Worm (Caenorhabditis elegans) whole organism, L3 larva: Measurements from ENCODE around the gene cka-1.
A peak's percentile ranks its signal among the peaks of the same experiment; 100 is the strongest.

Experiments used
- R02D3.7 ChIP-seq: fragments of 150-350 bp; optimal IDR thresholded peaks from 2 replicates; lab custom pipeline; 2014; ENCODE audit warnings: missing biosample characterization, missing genetic modification characterization
- ZK546.5 ChIP-seq: sonication (generic microtip); optimal IDR thresholded peaks from 2 replicates; lab custom pipeline; 2017; ENCODE audit warnings: missing biosample characterization, missing genetic modification characterization
- ceh-28 ChIP-seq: fragments of 150-350 bp; optimal IDR thresholded peaks from 2 replicates; lab custom pipeline; 2014; ENCODE audit warnings: missing biosample characterization, missing genetic modification reagents, missing genetic modification characterization
- ceh-82 ChIP-seq: fragments of 150-350 bp; optimal IDR thresholded peaks from 2 replicates; lab custom pipeline; 2014; ENCODE audit warnings: missing biosample characterization, missing genetic modification characterization
- daf-12 ChIP-seq: fragments of 150-350 bp; optimal IDR thresholded peaks from 2 replicates; lab custom pipeline; 2014; ENCODE audit warnings: missing biosample characterization, missing genetic modification reagents, missing genetic modification characterization
- egl-27 ChIP-seq: sonication (generic microtip); optimal IDR thresholded peaks from 4 replicates; lab custom pipeline; 2017; ENCODE audit warnings: missing biosample characterization, missing genetic modification reagents, missing genetic modification characterization
- egl-5 ChIP-seq: fragments of 150-350 bp; optimal IDR thresholded peaks from 2 replicates; lab custom pipeline; 2017; ENCODE audit warnings: missing biosample characterization, missing genetic modification reagents, missing genetic modification characterization, inconsistent platforms
- elt-1 ChIP-seq: fragments of 150-350 bp; optimal IDR thresholded peaks from 2 replicates; lab custom pipeline; 2014; ENCODE audit warnings: missing biosample characterization, missing genetic modification characterization
- elt-2 ChIP-seq: sonication (generic microtip); optimal IDR thresholded peaks from 2 replicates; lab custom pipeline; 2016; ENCODE audit warnings: missing genetic modification reagents, mild to moderate bottlenecking, missing genetic modification characterization, missing compliant biosample characterization
- elt-3 ChIP-seq, 3 experiments: fragments of 150-350 bp in 1 of 3; sonication (generic microtip) in 2 of 3; optimal IDR thresholded peaks; 2 replicates in 2 of 3; 4 replicates in 1 of 3; lab custom pipeline; 2014 to 2017; ENCODE audit warnings: missing biosample characterization in 3 of 3, missing genetic modification characterization in 3 of 3
- eor-1 ChIP-seq, 2 experiments: fragments of 150-350 bp; optimal IDR thresholded peaks; 2 replicates each; lab custom pipeline; 2014 to 2018; ENCODE audit warnings: missing biosample characterization in 2 of 2, missing genetic modification characterization in 2 of 2
- fkh-10 ChIP-seq: sonication (generic microtip); optimal IDR thresholded peaks from 2 replicates; lab custom pipeline; 2017; ENCODE audit warnings: missing biosample characterization, missing genetic modification reagents, missing genetic modification characterization
- fkh-2 ChIP-seq: fragments of 150-350 bp; optimal IDR thresholded peaks from 2 replicates; lab custom pipeline; 2014; ENCODE audit warnings: missing biosample characterization, missing genetic modification reagents, missing genetic modification characterization
- fos-1 ChIP-seq: fragments of 150-350 bp; optimal IDR thresholded peaks from 2 replicates; lab custom pipeline; 2014; ENCODE audit warnings: missing biosample characterization, missing genetic modification characterization
- hmg-11 ChIP-seq: sonication (generic microtip); optimal IDR thresholded peaks from 2 replicates; lab custom pipeline; 2016; ENCODE audit warnings: missing genetic modification characterization, missing compliant biosample characterization
- jun-1 ChIP-seq: fragments of 150-350 bp; optimal IDR thresholded peaks from 2 replicates; lab custom pipeline; 2014; ENCODE audit warnings: missing biosample characterization, missing genetic modification reagents, missing genetic modification characterization
- lin-15B ChIP-seq: fragments of 150-350 bp; optimal IDR thresholded peaks from 2 replicates; lab custom pipeline; 2014; ENCODE audit warnings: missing biosample characterization, missing genetic modification characterization
- lin-39 ChIP-seq: fragments of 150-350 bp; optimal IDR thresholded peaks from 2 replicates; lab custom pipeline; 2018; ENCODE audit warnings: missing biosample characterization, missing genetic modification reagents, missing genetic modification characterization
- lsy-12 ChIP-seq: sonication (generic microtip); optimal IDR thresholded peaks from 2 replicates; lab custom pipeline; 2016; ENCODE audit warnings: mild to moderate bottlenecking, missing genetic modification characterization, missing compliant biosample characterization
- mdl-1 ChIP-seq: fragments of 150-350 bp; optimal IDR thresholded peaks from 2 replicates; lab custom pipeline; 2014; ENCODE audit warnings: missing biosample characterization, missing genetic modification characterization
- mml-1 ChIP-seq: fragments of 150-350 bp; sonication (generic microtip); optimal IDR thresholded peaks from 3 replicates; lab custom pipeline; 2014; ENCODE audit warnings: missing biosample characterization, missing genetic modification characterization
- nfya-1 ChIP-seq: sonication (generic microtip); optimal IDR thresholded peaks from 2 replicates; lab custom pipeline; 2017; ENCODE audit warnings: missing genetic modification characterization, mild to moderate bottlenecking, missing compliant biosample characterization, antibody characterized with exemption, moderate library complexity; ENCODE audit not compliant: insufficient read depth
- nhr-11 ChIP-seq: fragments of 150-350 bp; optimal IDR thresholded peaks from 2 replicates; lab custom pipeline; 2014; ENCODE audit warnings: missing biosample characterization, missing genetic modification characterization
- nhr-23 ChIP-seq: fragments of 150-350 bp; optimal IDR thresholded peaks from 2 replicates; lab custom pipeline; 2014; ENCODE audit warnings: missing biosample characterization, missing genetic modification reagents, missing genetic modification characterization
- nhr-25 ChIP-seq: sonication (generic microtip); optimal IDR thresholded peaks from 2 replicates; lab custom pipeline; 2017; ENCODE audit warnings: missing biosample characterization, missing genetic modification characterization
- nhr-67 ChIP-seq: fragments of 150-350 bp; optimal IDR thresholded peaks from 2 replicates; lab custom pipeline; 2014; ENCODE audit warnings: missing biosample characterization, missing genetic modification characterization
- nhr-76 ChIP-seq: fragments of 150-350 bp; sonication (generic microtip); optimal IDR thresholded peaks from 5 replicates; lab custom pipeline; 2014; ENCODE audit warnings: missing biosample characterization, missing genetic modification characterization
- nhr-77 ChIP-seq: fragments of 150-350 bp; optimal IDR thresholded peaks from 2 replicates; lab custom pipeline; 2014; ENCODE audit warnings: missing biosample characterization, missing genetic modification characterization
- pha-4 ChIP-seq: fragments of 150-350 bp; optimal IDR thresholded peaks from 2 replicates; lab custom pipeline; 2014; ENCODE audit warnings: missing biosample characterization, missing genetic modification reagents, missing genetic modification characterization
- pqm-1 ChIP-seq: fragments of 150-350 bp; optimal IDR thresholded peaks from 2 replicates; lab custom pipeline; 2017; ENCODE audit warnings: missing biosample characterization, missing genetic modification characterization, inconsistent platforms
- sea-2 ChIP-seq: fragments of 150-350 bp; sonication (generic microtip); optimal IDR thresholded peaks from 4 replicates; lab custom pipeline; 2014; ENCODE audit warnings: missing biosample characterization, missing genetic modification reagents, missing genetic modification characterization
- skn-1 ChIP-seq: fragments of 150-350 bp; optimal IDR thresholded peaks from 2 replicates; lab custom pipeline; 2014; ENCODE audit warnings: missing biosample characterization, missing genetic modification characterization
- snpc-4 ChIP-seq: fragments of 150-350 bp; optimal IDR thresholded peaks from 2 replicates; lab custom pipeline; 2014; ENCODE audit warnings: missing biosample characterization, missing genetic modification characterization
- tbx-2 ChIP-seq: sonication (generic microtip); optimal IDR thresholded peaks from 2 replicates; lab custom pipeline; 2016; ENCODE audit warnings: mild to moderate bottlenecking, missing genetic modification characterization, missing compliant biosample characterization
- unc-39 ChIP-seq: sonication (generic microtip); optimal IDR thresholded peaks from 4 replicates; lab custom pipeline; 2017; ENCODE audit warnings: missing biosample characterization, missing genetic modification characterization
- zag-1 ChIP-seq: fragments of 150-350 bp; optimal IDR thresholded peaks from 2 replicates; lab custom pipeline; 2014; ENCODE audit warnings: missing biosample characterization, missing genetic modification characterization
- ztf-4 ChIP-seq: fragments of 150-350 bp; optimal IDR thresholded peaks from 2 replicates; lab custom pipeline; 2014; ENCODE audit warnings: missing biosample characterization, missing genetic modification characterization

The cka-1 gene

DNA sequence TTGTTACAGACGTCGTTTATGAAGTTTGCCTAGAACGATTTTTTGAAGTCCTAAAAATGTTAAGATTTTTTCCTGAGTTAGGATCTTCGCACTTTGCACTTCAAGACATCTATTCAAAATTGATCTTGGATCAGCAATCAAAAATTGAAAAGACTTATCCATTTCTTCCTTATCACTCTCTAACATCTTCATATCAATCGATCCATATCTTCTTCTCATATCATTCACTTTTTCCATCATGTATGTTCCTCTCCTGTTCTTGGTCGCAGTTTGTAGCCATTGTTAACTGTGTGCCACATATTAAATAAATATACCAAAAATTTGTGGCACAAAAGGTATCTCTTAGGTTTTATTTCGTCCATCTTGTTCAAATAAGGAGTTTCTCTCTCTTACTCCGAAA lies 18.3 kb upstream of the cka-1 start:
- TF ChIP-seq ZK546.5 (tag; lab: Kevin White, UChicago) = no peak
- TF ChIP-seq elt-3 (tag; optimal IDR thresholded peaks at IDR 0.05; lab: Kevin White, UChicago) = peak in 1 of 3 experiments; percentile 84

DNA sequence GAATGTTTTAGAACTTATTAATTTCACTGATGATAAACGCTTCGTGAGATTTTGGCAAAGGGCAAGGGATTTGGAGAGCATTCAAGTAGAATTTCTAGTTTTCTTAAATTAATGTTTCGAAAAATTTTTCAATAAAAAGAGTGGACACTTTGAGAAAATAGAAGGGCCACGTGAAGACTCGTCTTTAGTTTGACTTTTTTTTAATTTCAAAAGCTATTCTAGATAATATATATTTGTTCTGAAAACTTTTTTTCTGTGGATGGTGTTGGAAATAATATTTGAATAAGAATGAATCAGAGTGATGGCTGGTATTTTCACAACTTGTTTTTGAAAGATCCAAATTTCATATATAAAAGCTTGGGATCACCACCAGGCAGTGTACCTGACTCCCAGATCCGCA lies 10.9 kb upstream of the cka-1 start, which contains the start of gene C28D4.8:
Gene C28D4.8, minus strand, starts transcription at position 101 of the 400 bp plus-strand sequence.
- no peak for TF ChIP-seq nfya-1
- no peak for TF ChIP-seq hmg-11 (tag; lab: Kevin White, UChicago)
- TF ChIP-seq egl-5 = no peak
- TF ChIP-seq unc-39 (tag; lab: Kevin White, UChicago) = no peak
- TF ChIP-seq R02D3.7 = no peak
- no peak for TF ChIP-seq nhr-76
- TF ChIP-seq sea-2 (GFP tag; lab: Kevin White, UChicago) = no peak
- no peak for TF ChIP-seq mdl-1 (tag; lab: Kevin White, UChicago)
- TF ChIP-seq nhr-67 (tag; lab: Kevin White, UChicago) = no peak
- TF ChIP-seq snpc-4 (tag; lab: Kevin White, UChicago) = no peak
- TF ChIP-seq ceh-28 (tag; lab: Kevin White, UChicago) = no peak
- no peak for TF ChIP-seq zag-1 (tag; lab: Kevin White, UChicago)
- no peak for TF ChIP-seq nhr-77 (tag; lab: Kevin White, UChicago)
- TF ChIP-seq lin-15B (tag; lab: Kevin White, UChicago) = no peak
- no peak for TF ChIP-seq fkh-10
- no peak for TF ChIP-seq mml-1
- no peak for TF ChIP-seq lin-39 (tag; lab: Kevin White, UChicago)
- TF ChIP-seq pha-4 (tag; lab: Kevin White, UChicago) = no peak

DNA sequence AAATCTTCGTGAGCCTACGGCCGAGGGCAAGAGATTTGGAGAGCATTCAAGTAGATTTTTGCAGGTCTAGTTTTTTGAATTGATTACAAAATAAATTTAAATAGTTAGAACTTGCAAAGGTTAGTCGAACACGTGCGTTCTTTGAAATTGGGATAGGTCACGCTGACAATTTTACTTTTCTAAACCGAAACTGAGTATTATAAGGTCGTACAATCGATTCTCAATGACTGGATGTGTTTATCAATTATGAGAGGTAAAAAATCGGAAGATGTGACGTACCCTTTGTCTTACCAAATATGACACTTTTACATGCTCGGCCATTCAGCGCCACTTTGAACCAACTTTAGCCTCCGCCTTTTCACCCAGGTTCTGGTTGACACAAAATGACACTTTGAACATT lies 9.3 kb upstream of the cka-1 start, which contains the start of gene C28D4.5:
Gene C28D4.5, minus strand, starts transcription at position 101 of the 400 bp plus-strand sequence.
- no peak for TF ChIP-seq unc-39 (tag; lab: Kevin White, UChicago)
- TF ChIP-seq pha-4 (tag; lab: Kevin White, UChicago) = no peak
- TF ChIP-seq, all 47 proteins: peak for 0

DNA sequence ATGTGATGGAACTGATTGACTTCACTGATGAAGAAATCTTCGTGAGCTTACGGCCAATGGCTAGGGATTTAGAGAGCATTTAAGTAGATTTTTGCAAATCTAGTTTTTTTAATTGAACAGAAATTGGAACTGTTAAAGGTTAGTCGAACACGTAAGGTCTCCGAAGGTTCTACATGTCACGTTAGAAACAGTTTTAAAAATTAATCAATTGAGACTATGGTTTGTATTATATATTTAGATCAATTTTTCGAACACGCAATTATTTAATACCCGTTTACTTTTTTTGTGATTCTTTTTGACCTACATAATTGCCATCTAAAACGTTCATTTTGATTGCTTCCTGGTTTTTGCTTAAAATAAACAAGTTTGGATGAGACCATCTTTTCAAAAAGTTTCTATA lies 7.5 kb upstream of the cka-1 start, which contains the start of gene C28D4.4:
Gene C28D4.4, minus strand, starts transcription at position 101 of the 400 bp plus-strand sequence.
- TF ChIP-seq egl-27 (tag; lab: Kevin White, UChicago) = no peak
- TF ChIP-seq mdl-1 (tag; lab: Kevin White, UChicago) = no peak
- TF ChIP-seq fkh-10 = no peak
- TF ChIP-seq nfya-1 = no peak
- no peak for TF ChIP-seq elt-1 (tag; lab: Kevin White, UChicago)
- no peak for TF ChIP-seq ZK546.5 (tag; lab: Kevin White, UChicago)
- no peak for TF ChIP-seq daf-12
- no peak for TF ChIP-seq ceh-82 (tag; lab: Kevin White, UChicago)
- no peak for TF ChIP-seq nhr-76
- TF ChIP-seq elt-2 = no peak
- no peak for TF ChIP-seq skn-1

DNA sequence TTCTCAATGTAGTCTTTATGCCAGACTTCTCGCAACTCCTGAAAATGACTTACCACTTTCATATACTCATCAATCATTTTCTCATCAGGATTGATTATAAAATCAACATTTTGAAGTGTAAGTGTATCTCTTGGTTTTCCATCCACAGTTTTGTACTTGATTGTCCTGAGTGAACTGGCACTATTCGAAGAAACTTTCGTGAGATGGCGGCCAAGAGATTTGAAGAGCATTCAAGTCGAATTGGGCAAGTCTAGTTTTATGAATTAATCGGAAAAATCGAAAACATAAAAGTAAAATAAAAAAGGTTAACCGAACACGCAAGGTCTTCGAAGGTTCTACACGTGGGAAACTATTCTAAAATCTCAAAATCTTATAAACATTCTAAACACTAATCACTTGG lies 5.5 kb upstream of the cka-1 start, which contains the start of gene C28D4.7:
Gene C28D4.7, minus strand, starts transcription at position 265 of the 400 bp plus-strand sequence.
- no peak for TF ChIP-seq fos-1
- no peak for TF ChIP-seq snpc-4 (tag; lab: Kevin White, UChicago)
- TF ChIP-seq unc-39 (tag; lab: Kevin White, UChicago) = no peak
- no peak for TF ChIP-seq lsy-12 (tag; lab: Kevin White, UChicago)
- no peak for TF ChIP-seq nhr-25 (tag; lab: Kevin White, UChicago)
- no peak for TF ChIP-seq fkh-2
- no peak for TF ChIP-seq elt-3 (tag; optimal IDR thresholded peaks at IDR 0.05; lab: Kevin White, UChicago)
- no peak for TF ChIP-seq mdl-1 (tag; lab: Kevin White, UChicago)
- no peak for TF ChIP-seq pqm-1 (tag; lab: Kevin White, UChicago)
- no peak for TF ChIP-seq jun-1
- TF ChIP-seq eor-1 (tag; optimal IDR thresholded peaks at IDR 0.05; lab: Kevin White, UChicago) = no peak
- no peak for TF ChIP-seq tbx-2 (tag; lab: Kevin White, UChicago)
- no peak for TF ChIP-seq nhr-23 (tag; lab: Kevin White, UChicago)
- no peak for TF ChIP-seq ztf-4 (tag; lab: Kevin White, UChicago)
- no peak for TF ChIP-seq egl-5
- no peak for TF ChIP-seq nhr-11 (tag; lab: Kevin White, UChicago)
- TF ChIP-seq ZK546.5 (tag; lab: Kevin White, UChicago) = no peak
- TF ChIP-seq nhr-67 (tag; lab: Kevin White, UChicago) = no peak
- no peak for TF ChIP-seq R02D3.7
